Fruit fly (Drosophila melanogaster): Measurements from ENCODE around the gene CG10650.

Gene CG10650

DNA sequence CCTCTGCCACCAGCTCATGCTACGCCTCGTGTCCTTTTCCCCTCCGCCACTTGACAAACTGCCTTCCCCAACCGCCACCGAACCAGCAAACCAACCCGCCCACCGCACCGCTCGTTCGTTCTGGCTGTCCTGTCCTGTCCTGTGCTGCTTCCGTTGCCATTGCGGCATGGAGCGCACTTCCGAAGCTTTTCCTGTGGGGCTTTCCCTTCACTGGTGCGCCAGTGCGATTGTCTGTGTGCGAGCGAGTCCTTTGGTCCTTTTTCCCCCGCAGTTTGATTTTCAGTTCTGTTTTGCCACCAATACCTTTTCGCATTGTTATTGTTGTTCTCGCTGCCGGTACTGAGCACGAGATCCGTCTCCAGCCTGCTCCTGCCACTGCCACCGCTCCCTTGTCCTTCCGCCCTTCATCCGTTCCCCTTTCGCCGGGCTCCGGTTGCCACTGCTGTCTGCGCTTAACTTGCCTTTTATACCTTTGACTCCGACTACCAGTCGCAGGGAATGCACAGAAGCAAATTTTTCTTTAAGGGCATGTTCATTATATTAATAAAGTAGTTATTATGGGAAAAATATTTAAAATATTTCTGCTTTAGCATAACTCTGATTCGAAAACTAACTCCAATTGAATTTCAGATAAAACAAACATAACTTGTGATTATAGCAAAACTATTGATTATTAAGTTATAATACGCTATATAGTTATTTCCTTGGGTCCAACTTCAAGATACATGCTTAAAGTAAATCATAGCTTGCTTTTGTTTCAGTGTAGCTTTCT is 28.4 kb upstream of the CG10650 start (continued):
- TF ChIP-seq CG10209 (GFP tag; optimal IDR thresholded peaks at IDR 0.05) (peak; percentile 70), gsb (GFP tag; IDR thresholded peaks at IDR 0.05) (no peak), zfh1 (GFP tag; IDR thresholded peaks at IDR 0.05) (0 out of 3 replicates have a peak, but pooled peaks have one; percentile 32), bsh (GFP tag; optimal IDR thresholded peaks at IDR 0.05) (peak in 1 of 2 experiments; percentile 64), CG2120 (GFP tag; optimal IDR thresholded peaks at IDR 0.05) (peak; percentile 75), seq (GFP tag; IDR thresholded peaks at IDR 0.05) (peak; percentile 55; the same call in 1 of the 2 replicates), tin (GFP tag; optimal IDR thresholded peaks at IDR 0.05) (peak; percentile 33), nerfin-1 (tag; optimal IDR thresholded peaks at IDR 0.05) (peak; percentile 63), Sox100B (GFP tag; optimal IDR thresholded peaks at IDR 0.05) (peak; percentile 78), exex (tag; optimal IDR thresholded peaks at IDR 0.05) (peak; percentile 15), CG17186 (GFP tag; optimal IDR thresholded peaks at IDR 0.05) (no peak), hkb (optimal IDR thresholded peaks at IDR 0.05) (no peak), hkb (GFP tag; IDR thresholded peaks at IDR 0.05) (peak; percentile 68), CG17568 (GFP tag; optimal IDR thresholded peaks at IDR 0.05) (no peak), D19B (GFP tag; optimal IDR thresholded peaks at IDR 0.05) (peak; percentile 38), cad (GFP tag; optimal IDR thresholded peaks at IDR 0.05) (no peak), lab (GFP tag; optimal IDR thresholded peaks at IDR 0.05) (peak; percentile 86), CG10979 (tag; optimal IDR thresholded peaks at IDR 0.05) (peak; percentile 69), CG2116 (GFP tag; optimal IDR thresholded peaks at IDR 0.05) (no peak), CG12769 (tag; optimal IDR thresholded peaks at IDR 0.05) (peak; percentile 61), CG11456 (GFP tag; IDR thresholded peaks at IDR 0.05) (peak; percentile 55; the same call in 1 of the 3 replicates), CG1602 (GFP tag; optimal IDR thresholded peaks at IDR 0.05) (no peak), CG18262 (tag; optimal IDR thresholded peaks at IDR 0.05) (peak; percentile 73), MTF-1 (GFP tag; optimal IDR thresholded peaks at IDR 0.05; ENCODE audit: borderline replicate concordance) (no peak), Dek (tag; optimal IDR thresholded peaks at IDR 0.05) (peak; percentile 74), E2f2 (GFP tag; IDR thresholded peaks at IDR 0.05) (peak; percentile 25; the same call in 1 of the 2 replicates), E2f1 (GFP tag; IDR thresholded peaks at IDR 0.05) (peak; percentile 7; the same call in 1 of the 2 replicates), Dp (GFP tag; optimal IDR thresholded peaks at IDR 0.05) (no peak), D19A (tag; optimal IDR thresholded peaks at IDR 0.05) (peak; percentile 83), CG13296 (GFP tag; optimal IDR thresholded peaks at IDR 0.05) (peak; percentile 85), fd64A (GFP tag; optimal IDR thresholded peaks at IDR 0.05) (no peak), Fer2 (tag; optimal IDR thresholded peaks at IDR 0.05) (peak; percentile 57), CG43689 (GFP tag; IDR thresholded peaks at IDR 0.05) (no peak), kay (GFP tag; optimal IDR thresholded peaks at IDR 0.05) (peak; percentile 23), eve (GFP tag; optimal IDR thresholded peaks at IDR 0.05) (no peak), slbo (GFP tag; IDR thresholded peaks at IDR 0.05) (peak; percentile 67), CG8388 (GFP tag; optimal IDR thresholded peaks at IDR 0.05) (peak; percentile 65), CG14014 (GFP tag; IDR thresholded peaks at IDR 0.05) (peak; percentile 58; the same call in 1 of the 2 replicates), Ravus (GFP tag; IDR thresholded peaks at IDR 0.05) (no peak), dimm (GFP tag; IDR thresholded peaks at IDR 0.05) (no peak), PHDP (tag; optimal IDR thresholded peaks at IDR 0.05) (peak; percentile 79), CG4404 (GFP tag; IDR thresholded peaks at IDR 0.05) (no peak; the same call in 1 of the 2 replicates), CG3281 (GFP tag; optimal IDR thresholded peaks at IDR 0.05) (peak; percentile 83), dysf (GFP tag; IDR thresholded peaks at IDR 0.05) (peak; percentile 72; the same call in 2 of the 3 replicates), CG17912 (GFP tag; optimal IDR thresholded peaks at IDR 0.05) (no peak), Adf1 (GFP tag; IDR thresholded peaks at IDR 0.05) (peak; percentile 53; the same call in 1 of the 2 replicates), Hr51 (GFP tag; optimal IDR thresholded peaks at IDR 0.05) (peak in 1 of 2 experiments; percentile 86), schlank (tag; optimal IDR thresholded peaks at IDR 0.05) (peak; percentile 21), CG10366 (GFP tag; IDR thresholded peaks at IDR 0.05) (peak; percentile 27; the same call in 1 of the 2 replicates)

All from whole organism, embryonic.